Fruit fly (Drosophila melanogaster) whole organism, embryonic: ENCODE results near the gene CG5934.

ENCODE experiments used
- Awh ChIP-seq: fragments of 200-800 bp; sonication (Bioruptor generic); IDR thresholded peaks from 2 replicates; pipeline ENCODE4, ENCODE4 v1.3.6; 2022; ENCODE audit warnings: missing biosample characterization, missing genetic modification characterization
- Blimp-1 ChIP-seq: fragments of 200-800 bp; sonication (Bioruptor generic); optimal IDR thresholded peaks from 3 replicates; lab custom pipeline; 2018; ENCODE audit warnings: missing biosample characterization, missing genetic modification characterization, mild to moderate bottlenecking, moderate library complexity, missing genetic modification reagents
- BtbVII ChIP-seq: fragments of 200-800 bp; sonication (Bioruptor generic); optimal IDR thresholded peaks from 3 replicates; lab custom pipeline; 2017; ENCODE audit warnings: missing biosample characterization, mild to moderate bottlenecking, missing genetic modification characterization
- CG10274 ChIP-seq: fragments of 200-800 bp; sonication (Bioruptor generic); optimal IDR thresholded peaks from 3 replicates; lab custom pipeline; 2017; ENCODE audit warnings: missing biosample characterization, mild to moderate bottlenecking, missing genetic modification characterization
- CG15073 ChIP-seq: fragments of 200-800 bp; sonication (Bioruptor generic); optimal IDR thresholded peaks from 2 replicates; lab custom pipeline; 2016; ENCODE audit warnings: missing biosample characterization, missing genetic modification characterization
- CG17568 ChIP-seq: fragments of 200-800 bp; sonication (Bioruptor generic); optimal IDR thresholded peaks from 2 replicates; lab custom pipeline; 2018; ENCODE audit warnings: missing biosample characterization, mild to moderate bottlenecking, missing genetic modification characterization, moderate library complexity
- CG2202 ChIP-seq: fragments of 200-800 bp; sonication (Bioruptor generic); optimal IDR thresholded peaks from 2 replicates; lab custom pipeline; 2018; ENCODE audit warnings: missing biosample characterization, mild to moderate bottlenecking, missing genetic modification characterization
- CG2889 ChIP-seq: fragments of 200-800 bp; sonication (Bioruptor generic); IDR thresholded peaks from 3 replicates; pipeline ENCODE4 v1.3.6; 2022; ENCODE audit warnings: missing biosample characterization, missing genetic modification characterization
- CG30431 ChIP-seq: fragments of 200-800 bp; sonication (Bioruptor generic); optimal IDR thresholded peaks from 2 replicates; lab custom pipeline; 2017; ENCODE audit warnings: missing biosample characterization, missing genetic modification characterization
- CG32772 ChIP-seq: fragments of 200-800 bp; sonication (Bioruptor generic); IDR thresholded peaks from 2 replicates; pipeline ENCODE4 v1.3.6; 2022; ENCODE audit warnings: missing biosample characterization, missing genetic modification characterization
- CG33213 ChIP-seq: fragments of 200-800 bp; sonication (Bioruptor generic); optimal IDR thresholded peaks from 3 replicates; lab custom pipeline; 2016; ENCODE audit warnings: missing biosample characterization, missing genetic modification characterization
- CG34224 ChIP-seq: fragments of 200-800 bp; sonication (Bioruptor generic); IDR thresholded peaks from 3 replicates; pipeline ENCODE4 v1.3.6; 2022; ENCODE audit warnings: missing biosample characterization, missing genetic modification characterization; ENCODE audit not compliant: partially characterized antibody
- CG34422 ChIP-seq: fragments of 200-800 bp; sonication (Bioruptor generic); IDR thresholded peaks from 3 replicates; pipeline ENCODE4 v1.3.6; 2022; ENCODE audit warnings: missing biosample characterization, missing genetic modification characterization
- CG3726 ChIP-seq: fragments of 200-800 bp; sonication (Bioruptor generic); IDR thresholded peaks from 3 replicates; pipeline ENCODE4, ENCODE4 v1.3.6; 2022; ENCODE audit warnings: missing biosample characterization, missing genetic modification characterization
- CG42726 ChIP-seq: fragments of 200-800 bp; sonication (Bioruptor generic); IDR thresholded peaks from 2 replicates; pipeline ENCODE4 v1.3.6; 2022; ENCODE audit warnings: missing biosample characterization, missing genetic modification characterization; ENCODE audit not compliant: partially characterized antibody
- CG5180 ChIP-seq: fragments of 200-800 bp; sonication (Bioruptor generic); optimal IDR thresholded peaks from 3 replicates; lab custom pipeline; 2017; ENCODE audit warnings: missing biosample characterization, missing genetic modification characterization, mild to moderate bottlenecking, moderate library complexity, missing genetic modification reagents
- CG8478 ChIP-seq: fragments of >200 bp; optimal IDR thresholded peaks from 2 replicates; lab custom pipeline; 2018
- CHES-1-like ChIP-seq: fragments of 200-800 bp; sonication (Bioruptor generic); optimal IDR thresholded peaks from 2 replicates; lab custom pipeline; 2016; ENCODE audit warnings: missing biosample characterization, missing genetic modification characterization
- D ChIP-seq, 2 experiments: fragments of 200-800 bp in 1 of 2; fragments of >200 bp in 1 of 2; sonication (Bioruptor generic) in 1 of 2; optimal IDR thresholded peaks; 2 replicates in 1 of 2; 3 replicates in 1 of 2; lab custom pipeline; 2017; ENCODE audit warnings: mild to moderate bottlenecking in 1 of 2, missing biosample characterization in 1 of 2, missing genetic modification characterization in 1 of 2, missing genetic modification reagents in 1 of 2
- Dad ChIP-seq: fragments of 200-800 bp; sonication (Bioruptor generic); optimal IDR thresholded peaks from 3 replicates; lab custom pipeline; 2016; ENCODE audit warnings: missing biosample characterization, missing genetic modification characterization
- Fer2 ChIP-seq: fragments of 200-800 bp; sonication (Bioruptor generic); optimal IDR thresholded peaks from 2 replicates; lab custom pipeline; 2018; ENCODE audit warnings: missing biosample characterization, mild to moderate bottlenecking, missing genetic modification characterization, moderate library complexity
- HHEX ChIP-seq: fragments of 200-800 bp; sonication (Bioruptor generic); optimal IDR thresholded peaks from 3 replicates; lab custom pipeline; 2017; ENCODE audit warnings: missing biosample characterization, mild to moderate bottlenecking, missing genetic modification characterization, missing genetic modification reagents
- HLH54F ChIP-seq: fragments of 200-800 bp; sonication (Bioruptor generic); optimal IDR thresholded peaks from 3 replicates; lab custom pipeline; 2016; ENCODE audit warnings: missing biosample characterization, missing genetic modification characterization
- MTF-1 ChIP-seq: fragments of 200-800 bp; sonication (Bioruptor generic); optimal IDR thresholded peaks from 2 replicates; lab custom pipeline; 2018; ENCODE audit warnings: missing biosample characterization, mild to moderate bottlenecking, missing genetic modification characterization, borderline replicate concordance
- Max ChIP-seq: fragments of 200-800 bp; sonication (Bioruptor generic); optimal IDR thresholded peaks from 2 replicates; lab custom pipeline; 2016; ENCODE audit warnings: missing biosample characterization, mild to moderate bottlenecking, missing genetic modification characterization
- Nf-YC ChIP-seq: fragments of 200-800 bp; optimal IDR thresholded peaks from 3 replicates; lab custom pipeline; 2019; ENCODE audit warnings: missing biosample characterization, mild to moderate bottlenecking, missing genetic modification characterization, moderate library complexity
- Ptx1 ChIP-seq: fragments of 200-800 bp; sonication (Bioruptor generic); IDR thresholded peaks from 2 replicates; pipeline ENCODE4 v1.3.6; 2022; ENCODE audit warnings: missing biosample characterization, missing genetic modification characterization
- Tbp ChIP-seq: fragments of >200 bp; optimal IDR thresholded peaks from 2 replicates; lab custom pipeline; 2018; ENCODE audit warnings: missing biosample characterization, missing genetic modification characterization
- YL-1 ChIP-seq: fragments of 200-800 bp; sonication (Bioruptor generic); optimal IDR thresholded peaks from 3 replicates; lab custom pipeline; 2017; ENCODE audit warnings: missing biosample characterization, mild to moderate bottlenecking, missing genetic modification characterization
- aop ChIP-seq: fragments of 200-800 bp; sonication (Bioruptor generic); IDR thresholded peaks from 2 replicates; pipeline ENCODE4 v1.3.6; 2022; ENCODE audit warnings: missing biosample characterization, missing genetic modification characterization
- bbx ChIP-seq: fragments of 200-800 bp; sonication (Bioruptor generic); IDR thresholded peaks from 2 replicates; pipeline ENCODE4 v1.3.6; 2022; ENCODE audit warnings: missing biosample characterization, missing genetic modification characterization; ENCODE audit not compliant: partially characterized antibody
- da ChIP-seq: fragments of 200-800 bp; sonication (Bioruptor generic); optimal IDR thresholded peaks from 2 replicates; lab custom pipeline; 2016; ENCODE audit warnings: missing biosample characterization, missing genetic modification characterization
- danr ChIP-seq: fragments of 200-800 bp; sonication (Bioruptor generic); IDR thresholded peaks from 2 replicates; pipeline ENCODE4 v1.3.6; 2022; ENCODE audit warnings: missing biosample characterization, missing genetic modification characterization
- ems ChIP-seq: fragments of 200-800 bp; sonication (Bioruptor generic); optimal IDR thresholded peaks from 3 replicates; lab custom pipeline; 2016; ENCODE audit warnings: missing biosample characterization, missing genetic modification characterization
- ham ChIP-seq: fragments of 200-800 bp; sonication (Bioruptor generic); IDR thresholded peaks from 2 replicates; pipeline ENCODE4 v1.3.6; 2022; ENCODE audit warnings: missing biosample characterization, missing genetic modification characterization
- hth ChIP-seq: fragments of >200 bp; optimal IDR thresholded peaks from 2 replicates; lab custom pipeline; 2017; ENCODE audit warnings: inconsistent platforms
- knrl ChIP-seq: fragments of 200-800 bp; sonication (Bioruptor generic); IDR thresholded peaks from 3 replicates; pipeline ENCODE4 v1.3.6; 2022; ENCODE audit warnings: missing biosample characterization, missing genetic modification characterization; ENCODE audit not compliant: partially characterized antibody
- p53 ChIP-seq: fragments of 200-800 bp; sonication (Bioruptor generic); optimal IDR thresholded peaks from 2 replicates; lab custom pipeline; 2016; ENCODE audit warnings: missing biosample characterization, missing genetic modification characterization
- pfk ChIP-seq: fragments of 200-800 bp; sonication (Bioruptor generic); optimal IDR thresholded peaks from 2 replicates; lab custom pipeline; 2018; ENCODE audit warnings: missing biosample characterization, mild to moderate bottlenecking, missing genetic modification characterization, moderate library complexity
- pho ChIP-seq: fragments of 200-800 bp; sonication (Bioruptor generic); optimal IDR thresholded peaks from 2 replicates; lab custom pipeline; 2016; ENCODE audit warnings: missing biosample characterization, missing genetic modification characterization
- pum ChIP-seq: fragments of 200-800 bp; sonication (Bioruptor generic); optimal IDR thresholded peaks from 2 replicates; lab custom pipeline; 2016; ENCODE audit warnings: missing biosample characterization, missing genetic modification characterization
- run ChIP-seq: fragments of 200-800 bp; sonication (Bioruptor generic); optimal IDR thresholded peaks from 3 replicates; lab custom pipeline; 2018; ENCODE audit warnings: missing biosample characterization, mild to moderate bottlenecking, missing genetic modification characterization
- stc ChIP-seq: fragments of 200-800 bp; sonication (Bioruptor generic); IDR thresholded peaks from 2 replicates; pipeline ENCODE4 v1.3.6; 2022; ENCODE audit warnings: missing biosample characterization, missing genetic modification characterization
- tgo ChIP-seq: fragments of 200-800 bp; sonication (Bioruptor generic); IDR thresholded peaks from 3 replicates; pipeline ENCODE4 v1.3.6; 2022; ENCODE audit warnings: missing biosample characterization, missing genetic modification characterization
- tin ChIP-seq: fragments of 200-800 bp; sonication (Bioruptor generic); optimal IDR thresholded peaks from 3 replicates; lab custom pipeline; 2016; ENCODE audit warnings: missing biosample characterization, missing genetic modification characterization
- usp ChIP-seq: fragments of >200 bp; optimal IDR thresholded peaks from 2 replicates; lab custom pipeline; 2017; ENCODE audit warnings: missing biosample characterization, missing genetic modification characterization
- vnd ChIP-seq: fragments of 200-800 bp; sonication (Bioruptor generic); IDR thresholded peaks from 3 replicates; pipeline ENCODE4 v1.3.6; 2022; ENCODE audit warnings: missing biosample characterization, missing genetic modification characterization; ENCODE audit not compliant: partially characterized antibody
- wek ChIP-seq: fragments of 200-800 bp; sonication (Bioruptor generic); optimal IDR thresholded peaks from 3 replicates; lab custom pipeline; 2018; ENCODE audit warnings: missing biosample characterization, mild to moderate bottlenecking, missing genetic modification characterization, moderate library complexity
- zf30C ChIP-seq: fragments of 200-800 bp; sonication (Bioruptor generic); optimal IDR thresholded peaks from 3 replicates; lab custom pipeline; 2018; ENCODE audit warnings: missing biosample characterization, mild to moderate bottlenecking, missing genetic modification characterization

CG5934 gene

DNA sequence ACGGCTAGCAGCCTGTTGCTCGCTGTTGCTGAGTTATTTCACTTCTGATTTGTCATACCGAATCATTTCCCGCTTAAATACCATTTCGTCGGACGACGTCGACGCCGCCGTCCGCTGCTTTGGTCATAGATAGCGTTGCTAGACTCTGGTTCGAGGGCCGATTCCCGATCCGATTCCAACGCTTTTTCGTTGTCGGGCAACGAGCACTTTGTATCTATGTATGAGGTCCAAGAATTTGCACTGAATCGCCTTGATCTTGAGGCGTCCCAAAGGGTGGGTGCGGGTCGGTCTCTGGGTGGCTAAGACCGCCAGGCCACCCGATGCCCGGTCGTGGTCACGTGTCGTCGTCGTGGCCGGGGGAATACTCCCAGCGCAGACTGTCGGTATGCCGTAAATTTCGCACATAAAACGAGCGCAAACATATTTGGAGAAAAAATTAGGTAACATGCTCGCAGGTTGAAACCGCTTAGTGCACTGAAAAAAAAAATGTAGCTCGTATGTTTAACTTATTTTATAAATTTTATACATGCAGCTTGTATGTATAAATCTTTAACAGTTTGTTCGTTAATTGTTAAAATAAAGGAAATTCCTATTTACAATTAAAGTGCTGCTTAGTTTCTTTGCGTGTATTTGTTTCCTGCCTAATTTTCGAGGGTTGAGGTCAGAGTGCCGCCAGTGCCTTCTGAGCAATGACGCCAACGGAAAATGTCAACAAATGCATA is 18.8 kb downstream of the CG5934 start, which contains the start of gene CG3348 (continued):
- TF ChIP-seq tgo (GFP tag; lab: Robert Waterston, UW) (peak; percentile 75), usp (GFP tag; lab: Kevin White, UChicago) (no peak), vnd (GFP tag; lab: Robert Waterston, UW) (no peak), pfk (GFP tag; lab: Kevin White, UChicago) (no peak), MTF-1 (GFP tag; lab: Kevin White, UChicago) (no peak), CG5180 (GFP tag; lab: Kevin White, UChicago) (peak; percentile 4), Tbp (no peak), Blimp-1 (GFP tag; lab: Kevin White, UChicago) (peak; percentile 66), CG10274 (GFP tag; lab: Kevin White, UChicago) (peak; percentile 56), stc (GFP tag; lab: Robert Waterston, UW) (0 out of 2 replicates have a peak, but pooled peaks have one; percentile 30), CG34422 (0 out of 3 replicates have a peak, but pooled peaks have one; percentile 29), CG8478 (lab: Kevin White, UChicago) (no peak), bbx (no peak), Fer2 (tag; lab: Kevin White, UChicago) (peak; percentile 65), run (no peak), CG32772 (no peak), Max (peak; percentile 40), BtbVII (GFP tag; lab: Kevin White, UChicago) (peak; percentile 67), CG2202 (tag; lab: Kevin White, UChicago) (no peak), tin (GFP tag; lab: Kevin White, UChicago) (peak; percentile 61), CG30431 (peak; percentile 37), D (optimal IDR thresholded peaks at IDR 0.05; lab: Kevin White, UChicago) (no peak), D (GFP tag; optimal IDR thresholded peaks at IDR 0.05; lab: Kevin White, UChicago) (peak; percentile 33), HHEX (peak; percentile 82), da (no peak), ems (GFP tag; lab: Kevin White, UChicago) (peak; percentile 72), CG34224 (GFP tag; lab: Robert Waterston, UW) (no peak), CG33213 (GFP tag; lab: Kevin White, UChicago) (peak; percentile 56), hth (lab: Kevin White, UChicago) (no peak), aop (GFP tag; lab: Robert Waterston, UW) (no peak), YL-1 (GFP tag; lab: Kevin White, UChicago) (no peak), pho (GFP tag; lab: Kevin White, UChicago) (peak; percentile 76), pum (peak; percentile 38), CG42726 (no peak), zf30C (GFP tag; lab: Kevin White, UChicago) (peak; percentile 39), CG2889 (GFP tag; lab: Robert Waterston, UW) (peak; percentile 54; the same call in 1 of the 3 replicates), danr (GFP tag; lab: Robert Waterston, UW) (peak; percentile 51; the same call in 1 of the 2 replicates), CG15073 (GFP tag; lab: Kevin White, UChicago) (no peak), HLH54F (GFP tag; lab: Kevin White, UChicago) (peak; percentile 64), Dad (GFP tag; lab: Kevin White, UChicago) (no peak), Awh (GFP tag; lab: Robert Waterston, UW) (peak; percentile 38; the same call in 1 of the 2 replicates), CG3726 (no peak), p53 (GFP tag; lab: Kevin White, UChicago) (no peak), ham (GFP tag; lab: Robert Waterston, UW) (peak; percentile 40; the same call in 1 of the 2 replicates), CHES-1-like (GFP tag; lab: Kevin White, UChicago) (peak; percentile 63), Ptx1 (peak; percentile 65), Nf-YC (no peak), knrl (GFP tag; lab: Robert Waterston, UW) (no peak), wek (no peak), CG17568 (GFP tag; lab: Kevin White, UChicago) (no peak)
